Fruit fly (Drosophila melanogaster) whole organism, wandering third instar larva: ENCODE results near the gene nbs.

ENCODE experiments used
- Abd-B ChIP-seq: fragments of >200 bp; optimal IDR thresholded peaks from 2 replicates; lab custom pipeline; 2017; ENCODE audit warnings: missing biosample characterization, missing genetic modification characterization
- Dfd ChIP-seq: fragments of >200 bp; optimal IDR thresholded peaks from 2 replicates; lab custom pipeline; 2017; ENCODE audit warnings: missing biosample characterization, missing genetic modification characterization
- Dif ChIP-seq: fragments of 200-275, 200-300 bp; sonication (Bioruptor generic); optimal IDR thresholded peaks from 2 replicates; lab custom pipeline; 2018; ENCODE audit warnings: missing biosample characterization, missing genetic modification characterization; ENCODE audit not compliant: partially characterized antibody
- GATAd ChIP-seq: sonication (Bioruptor generic); optimal IDR thresholded peaks from 2 replicates; lab custom pipeline; 2016; ENCODE audit warnings: missing biosample characterization, missing genetic modification characterization
- br ChIP-seq: fragments of 200-800 bp; sonication (Bioruptor generic); optimal IDR thresholded peaks from 2 replicates; lab custom pipeline; 2016; ENCODE audit warnings: missing biosample characterization, missing genetic modification characterization
- fru ChIP-seq: fragments of 200-800 bp; sonication (Bioruptor generic); optimal IDR thresholded peaks from 3 replicates; lab custom pipeline; 2016; ENCODE audit warnings: missing biosample characterization, mild to moderate bottlenecking, missing genetic modification characterization
- lola ChIP-seq: fragments of >200 bp; optimal IDR thresholded peaks from 2 replicates; lab custom pipeline; 2017; ENCODE audit warnings: missing biosample characterization, missing genetic modification characterization
- pan ChIP-seq: fragments of >200 bp; optimal IDR thresholded peaks from 2 replicates; lab custom pipeline; 2017
- psq ChIP-seq: fragments of 200-800 bp; sonication (Bioruptor generic); optimal IDR thresholded peaks from 3 replicates; lab custom pipeline; 2017; ENCODE audit warnings: missing biosample characterization, mild to moderate bottlenecking, missing genetic modification characterization, moderate library complexity
- tai ChIP-seq: sonication (Bioruptor generic); optimal IDR thresholded peaks from 2 replicates; lab custom pipeline; 2016; ENCODE audit warnings: missing biosample characterization, missing genetic modification characterization

DNA sequence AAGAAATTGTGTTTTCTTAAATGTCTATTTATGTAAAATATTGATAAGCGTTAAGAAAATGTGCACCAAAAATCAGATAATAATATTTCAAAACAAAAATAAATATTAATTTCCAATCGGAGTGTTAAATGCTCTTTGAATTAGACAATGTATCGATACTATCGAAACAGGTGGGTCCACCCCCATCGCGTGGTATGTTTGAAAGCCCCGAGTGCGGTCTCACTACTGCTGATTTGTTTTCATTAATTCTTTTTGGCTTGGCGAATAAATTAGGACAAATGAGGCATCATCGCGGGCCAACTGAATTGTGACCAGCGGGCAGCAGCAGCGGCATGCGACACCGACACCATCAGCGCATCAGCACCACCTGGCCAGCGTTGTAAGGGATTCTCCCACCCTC, 3.7 kb upstream of the nbs start, which contains the start of gene Naa60:
- TF ChIP-seq lola (GFP tag; lab: Kevin White, UChicago): no peak
- no peak for TF ChIP-seq psq (GFP tag; lab: Kevin White, UChicago)
- no peak for TF ChIP-seq Dfd (GFP tag; lab: Kevin White, UChicago)
- no peak for TF ChIP-seq tai
- TF ChIP-seq Dif (GFP tag; lab: Kevin White, UChicago): no peak
- no peak for TF ChIP-seq br (GFP tag; lab: Kevin White, UChicago)
- TF ChIP-seq pan: no peak
- TF ChIP-seq GATAd: no peak
- no peak for TF ChIP-seq fru (GFP tag; lab: Kevin White, UChicago)
- TF ChIP-seq Abd-B (GFP tag; lab: Kevin White, UChicago): no peak
